Fruit fly (Drosophila melanogaster): Measurements from ENCODE around the gene CG3448.

DNA sequence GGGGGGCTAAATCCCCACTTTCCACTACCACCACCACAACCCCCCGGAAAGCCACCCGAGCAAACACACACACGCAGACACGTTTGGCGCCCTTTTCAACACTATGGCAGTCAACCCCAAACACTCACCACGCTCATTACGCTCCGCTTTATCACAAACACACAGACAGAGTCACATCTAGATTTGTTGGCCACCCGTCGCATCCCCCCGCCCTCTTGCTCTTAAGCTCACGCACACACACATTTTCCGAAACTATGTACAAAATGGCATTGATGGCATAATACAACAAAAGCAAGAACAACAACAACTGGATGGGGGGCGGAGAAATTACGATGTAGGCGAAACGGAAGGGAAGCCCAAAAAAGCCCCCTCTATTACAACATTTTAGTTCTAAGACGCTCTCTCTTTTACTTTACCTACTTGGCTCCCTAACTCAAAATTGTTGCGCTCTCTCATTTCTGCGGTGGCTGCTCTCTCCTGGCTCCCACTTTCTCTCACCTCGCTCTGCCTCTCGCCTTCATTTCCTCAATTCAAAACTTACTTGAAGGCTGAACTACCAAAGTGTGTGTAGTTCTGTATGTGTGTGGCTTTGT is 14.4 kb upstream of the CG3448 start:
- TF ChIP-seq Hr83 (GFP tag; optimal IDR thresholded peaks at IDR 0.05; ENCODE audit: poor library complexity, severe bottlenecking) (no peak), dsf (GFP tag; optimal IDR thresholded peaks at IDR 0.05; ENCODE audit: borderline replicate concordance) (no peak), Rel (GFP tag; optimal IDR thresholded peaks at IDR 0.05) (no peak), Rel (tag; optimal IDR thresholded peaks at IDR 0.05) (no peak), br (GFP tag; optimal IDR thresholded peaks at IDR 0.05) (no peak), Myc (optimal IDR thresholded peaks at IDR 0.05) (no peak), OdsH (GFP tag; optimal IDR thresholded peaks at IDR 0.05) (no peak), psq (GFP tag; optimal IDR thresholded peaks at IDR 0.05) (no peak), usp (GFP tag; optimal IDR thresholded peaks at IDR 0.05) (no peak), pan (optimal IDR thresholded peaks at IDR 0.05) (no peak), CrebA (GFP tag; optimal IDR thresholded peaks at IDR 0.05; ENCODE audit: borderline replicate concordance) (no peak), h (GFP tag; optimal IDR thresholded peaks at IDR 0.05) (no peak)

Measured in whole organism, wandering third instar larva.